Worm (Caenorhabditis elegans) whole organism, L3 larva: ENCODE measurements around the gene idpc-6.

Source experiments
- R02D3.7 ChIP-seq: fragments of 150-350 bp; optimal IDR thresholded peaks from 2 replicates; lab custom pipeline; 2014; ENCODE audit warnings: missing biosample characterization, missing genetic modification characterization
- aly-2 ChIP-seq: fragments of 150-350 bp; optimal IDR thresholded peaks from 2 replicates; lab custom pipeline; 2014; ENCODE audit warnings: missing biosample characterization, missing genetic modification characterization
- ama-1 ChIP-seq: fragments of 150-350 bp; optimal IDR thresholded peaks from 2 replicates; lab custom pipeline; 2018
- ceh-16 ChIP-seq: sonication (generic microtip); optimal IDR thresholded peaks from 2 replicates; lab custom pipeline; 2017; ENCODE audit warnings: missing biosample characterization, missing genetic modification characterization
- ceh-9 ChIP-seq: sonication (generic microtip); optimal IDR thresholded peaks from 2 replicates; lab custom pipeline; 2018; ENCODE audit warnings: missing biosample characterization, missing genetic modification characterization
- daf-12 ChIP-seq: fragments of 150-350 bp; optimal IDR thresholded peaks from 2 replicates; lab custom pipeline; 2014; ENCODE audit warnings: missing biosample characterization, missing genetic modification reagents, missing genetic modification characterization
- egl-5 ChIP-seq: fragments of 150-350 bp; optimal IDR thresholded peaks from 2 replicates; lab custom pipeline; 2017; ENCODE audit warnings: missing biosample characterization, missing genetic modification reagents, missing genetic modification characterization, inconsistent platforms
- elt-1 ChIP-seq: fragments of 150-350 bp; optimal IDR thresholded peaks from 2 replicates; lab custom pipeline; 2014; ENCODE audit warnings: missing biosample characterization, missing genetic modification characterization
- elt-2 ChIP-seq: sonication (generic microtip); optimal IDR thresholded peaks from 2 replicates; lab custom pipeline; 2016; ENCODE audit warnings: missing genetic modification reagents, mild to moderate bottlenecking, missing genetic modification characterization, missing compliant biosample characterization
- elt-3 ChIP-seq, 3 experiments: fragments of 150-350 bp in 1 of 3; sonication (generic microtip) in 2 of 3; optimal IDR thresholded peaks; 2 replicates in 2 of 3; 4 replicates in 1 of 3; lab custom pipeline; 2014 to 2017; ENCODE audit warnings: missing biosample characterization in 3 of 3, missing genetic modification characterization in 3 of 3
- eor-1 ChIP-seq, 2 experiments: fragments of 150-350 bp; optimal IDR thresholded peaks; 2 replicates each; lab custom pipeline; 2014 to 2018; ENCODE audit warnings: missing biosample characterization in 2 of 2, missing genetic modification characterization in 2 of 2
- fkh-2 ChIP-seq: fragments of 150-350 bp; optimal IDR thresholded peaks from 2 replicates; lab custom pipeline; 2014; ENCODE audit warnings: missing biosample characterization, missing genetic modification reagents, missing genetic modification characterization
- fos-1 ChIP-seq: fragments of 150-350 bp; optimal IDR thresholded peaks from 2 replicates; lab custom pipeline; 2014; ENCODE audit warnings: missing biosample characterization, missing genetic modification characterization
- hmg-11 ChIP-seq: sonication (generic microtip); optimal IDR thresholded peaks from 2 replicates; lab custom pipeline; 2016; ENCODE audit warnings: missing genetic modification characterization, missing compliant biosample characterization
- jun-1 ChIP-seq: fragments of 150-350 bp; optimal IDR thresholded peaks from 2 replicates; lab custom pipeline; 2014; ENCODE audit warnings: missing biosample characterization, missing genetic modification reagents, missing genetic modification characterization
- lin-15B ChIP-seq: fragments of 150-350 bp; optimal IDR thresholded peaks from 2 replicates; lab custom pipeline; 2014; ENCODE audit warnings: missing biosample characterization, missing genetic modification characterization
- lin-39 ChIP-seq: fragments of 150-350 bp; optimal IDR thresholded peaks from 2 replicates; lab custom pipeline; 2018; ENCODE audit warnings: missing biosample characterization, missing genetic modification reagents, missing genetic modification characterization
- lsy-12 ChIP-seq: sonication (generic microtip); optimal IDR thresholded peaks from 2 replicates; lab custom pipeline; 2016; ENCODE audit warnings: mild to moderate bottlenecking, missing genetic modification characterization, missing compliant biosample characterization
- mdl-1 ChIP-seq: fragments of 150-350 bp; optimal IDR thresholded peaks from 2 replicates; lab custom pipeline; 2014; ENCODE audit warnings: missing biosample characterization, missing genetic modification characterization
- nfya-1 ChIP-seq: sonication (generic microtip); optimal IDR thresholded peaks from 2 replicates; lab custom pipeline; 2017; ENCODE audit warnings: missing genetic modification characterization, mild to moderate bottlenecking, missing compliant biosample characterization, antibody characterized with exemption, moderate library complexity; ENCODE audit not compliant: insufficient read depth
- nhr-11 ChIP-seq: fragments of 150-350 bp; optimal IDR thresholded peaks from 2 replicates; lab custom pipeline; 2014; ENCODE audit warnings: missing biosample characterization, missing genetic modification characterization
- nhr-23 ChIP-seq: fragments of 150-350 bp; optimal IDR thresholded peaks from 2 replicates; lab custom pipeline; 2014; ENCODE audit warnings: missing biosample characterization, missing genetic modification reagents, missing genetic modification characterization
- nhr-237 ChIP-seq: fragments of 150-350 bp; optimal IDR thresholded peaks from 2 replicates; lab custom pipeline; 2014; ENCODE audit warnings: missing biosample characterization, missing genetic modification characterization
- nhr-25 ChIP-seq: sonication (generic microtip); optimal IDR thresholded peaks from 2 replicates; lab custom pipeline; 2017; ENCODE audit warnings: missing biosample characterization, missing genetic modification characterization
- nhr-43 ChIP-seq: sonication (generic microtip); optimal IDR thresholded peaks from 2 replicates; lab custom pipeline; 2016; ENCODE audit warnings: mild to moderate bottlenecking, missing genetic modification characterization, missing compliant biosample characterization; ENCODE audit not compliant: poor library complexity, severe bottlenecking
- nhr-67 ChIP-seq: fragments of 150-350 bp; optimal IDR thresholded peaks from 2 replicates; lab custom pipeline; 2014; ENCODE audit warnings: missing biosample characterization, missing genetic modification characterization
- nhr-76 ChIP-seq: fragments of 150-350 bp; sonication (generic microtip); optimal IDR thresholded peaks from 5 replicates; lab custom pipeline; 2014; ENCODE audit warnings: missing biosample characterization, missing genetic modification characterization
- pha-4 ChIP-seq: fragments of 150-350 bp; optimal IDR thresholded peaks from 2 replicates; lab custom pipeline; 2014; ENCODE audit warnings: missing biosample characterization, missing genetic modification reagents, missing genetic modification characterization
- sea-2 ChIP-seq: fragments of 150-350 bp; sonication (generic microtip); optimal IDR thresholded peaks from 4 replicates; lab custom pipeline; 2014; ENCODE audit warnings: missing biosample characterization, missing genetic modification reagents, missing genetic modification characterization
- skn-1 ChIP-seq: fragments of 150-350 bp; optimal IDR thresholded peaks from 2 replicates; lab custom pipeline; 2014; ENCODE audit warnings: missing biosample characterization, missing genetic modification characterization
- snpc-4 ChIP-seq: fragments of 150-350 bp; optimal IDR thresholded peaks from 2 replicates; lab custom pipeline; 2014; ENCODE audit warnings: missing biosample characterization, missing genetic modification characterization
- tbx-2 ChIP-seq: sonication (generic microtip); optimal IDR thresholded peaks from 2 replicates; lab custom pipeline; 2016; ENCODE audit warnings: mild to moderate bottlenecking, missing genetic modification characterization, missing compliant biosample characterization
- unc-62 ChIP-seq: fragments of 150-350 bp; sonication (generic microtip); optimal IDR thresholded peaks from 4 replicates; lab custom pipeline; 2014; ENCODE audit warnings: missing biosample characterization, missing genetic modification reagents, missing genetic modification characterization
- zag-1 ChIP-seq: fragments of 150-350 bp; optimal IDR thresholded peaks from 2 replicates; lab custom pipeline; 2014; ENCODE audit warnings: missing biosample characterization, missing genetic modification characterization
- ztf-11 ChIP-seq: fragments of 150-350 bp; optimal IDR thresholded peaks from 2 replicates; lab custom pipeline; 2014; ENCODE audit warnings: missing biosample characterization, missing genetic modification characterization
- ztf-4 ChIP-seq: fragments of 150-350 bp; optimal IDR thresholded peaks from 2 replicates; lab custom pipeline; 2014; ENCODE audit warnings: missing biosample characterization, missing genetic modification characterization

idpc-6 gene

DNA sequence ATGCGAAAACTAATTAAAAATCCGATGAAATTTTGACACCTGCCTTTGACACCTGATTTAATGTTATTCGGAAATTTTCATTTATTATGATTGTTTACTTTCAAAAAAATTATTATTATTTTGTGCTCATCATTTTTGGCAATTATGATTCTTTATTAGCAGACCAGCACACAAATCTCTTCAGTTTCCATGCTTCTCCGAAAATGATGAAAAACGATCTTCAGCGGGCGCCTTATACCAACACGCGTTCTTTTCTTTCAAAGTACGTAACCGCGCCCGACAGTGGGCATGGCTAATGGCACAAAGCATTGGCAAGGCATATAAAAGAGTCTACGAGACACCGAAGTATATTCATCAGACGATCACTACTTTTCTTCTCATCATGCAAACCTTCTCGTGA lies at the start of gene idpc-6:
Gene idpc-6, plus strand, starts transcription at position 301 of the 400 bp plus-strand sequence.
- TF ChIP-seq unc-62 (GFP tag; lab: Kevin White, UChicago) = no peak
- TF ChIP-seq R02D3.7 (tag; lab: Kevin White, UChicago) = no peak
- TF ChIP-seq ama-1 = no peak
- TF ChIP-seq ztf-4 (tag; lab: Kevin White, UChicago) = no peak
- TF ChIP-seq nhr-67 (tag; lab: Kevin White, UChicago) = no peak
- no peak for TF ChIP-seq eor-1 (tag; optimal IDR thresholded peaks at IDR 0.05; lab: Kevin White, UChicago)
- TF ChIP-seq lsy-12 (tag; lab: Kevin White, UChicago) = no peak
- no peak for TF ChIP-seq mdl-1 (tag; lab: Kevin White, UChicago)
- TF ChIP-seq elt-3 (tag; optimal IDR thresholded peaks at IDR 0.05; lab: Kevin White, UChicago) = no peak
- TF ChIP-seq daf-12 (tag; lab: Kevin White, UChicago) = no peak
- no peak for TF ChIP-seq elt-2 (tag; lab: Kevin White, UChicago)
- TF ChIP-seq aly-2 (tag; lab: Kevin White, UChicago) = no peak
- no peak for TF ChIP-seq fkh-2
- no peak for TF ChIP-seq egl-5
- TF ChIP-seq ceh-9 (tag; lab: Kevin White, UChicago) = no peak
- no peak for TF ChIP-seq lin-15B (tag; lab: Kevin White, UChicago)
- TF ChIP-seq ztf-11 (tag; lab: Kevin White, UChicago) = no peak
- TF ChIP-seq sea-2 (GFP tag; lab: Kevin White, UChicago) = no peak

DNA sequence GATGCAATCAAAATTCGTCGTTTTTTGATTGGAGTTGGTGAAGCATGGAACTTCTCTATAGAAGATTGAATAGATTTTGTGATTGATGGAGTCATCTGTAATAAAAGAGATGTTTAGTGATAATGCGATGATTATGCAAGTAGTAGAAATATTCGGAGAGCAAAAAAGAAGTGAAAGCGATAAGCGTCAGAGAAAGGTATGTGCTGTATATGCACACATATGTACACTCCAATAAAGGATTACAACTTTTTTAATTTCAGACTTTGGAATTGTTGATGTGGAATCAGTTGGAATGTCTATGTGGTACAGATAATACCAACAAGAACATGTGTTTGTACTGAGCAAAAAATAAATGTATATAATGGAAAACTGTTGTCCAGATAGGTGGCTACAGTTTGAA lies 49.8 kb upstream of the idpc-6 start, which contains the start of gene F25B3.5:
Gene F25B3.5, minus strand, starts transcription at position 101 of the 400 bp plus-strand sequence.
- TF ChIP-seq ztf-4 (tag; lab: Kevin White, UChicago) (no peak), nhr-67 (tag; lab: Kevin White, UChicago) (no peak), nhr-11 (tag; lab: Kevin White, UChicago) (no peak), lin-15B (tag; lab: Kevin White, UChicago) (no peak), jun-1 (tag; lab: Kevin White, UChicago) (no peak), nhr-237 (tag; lab: Kevin White, UChicago) (no peak), tbx-2 (tag; lab: Kevin White, UChicago) (no peak), daf-12 (tag; lab: Kevin White, UChicago) (no peak)
- TF ChIP-seq, all 47 proteins: peak for 0

DNA sequence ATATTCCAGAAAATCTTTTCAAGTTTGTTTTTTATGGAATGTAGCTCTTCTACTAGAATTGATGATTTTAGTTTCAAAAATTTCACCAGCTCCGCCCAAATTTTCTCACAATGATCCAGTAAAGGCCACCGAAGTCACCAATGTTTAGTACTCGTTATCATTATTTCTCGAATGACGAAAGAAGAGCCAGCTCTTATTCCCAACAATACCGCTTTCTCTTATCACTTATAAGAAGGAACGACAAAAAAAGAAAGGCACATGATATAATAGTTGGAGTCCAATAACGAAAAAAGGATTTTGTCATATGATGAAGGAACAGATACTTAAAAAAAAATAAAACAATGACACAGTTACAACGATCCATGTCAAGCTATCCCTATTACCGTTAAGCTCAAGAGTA lies 48.9 kb upstream of the idpc-6 start:
- no peak for TF ChIP-seq fos-1 (tag; lab: Kevin White, UChicago)
- peak; percentile 36 for TF ChIP-seq elt-2 (tag; lab: Kevin White, UChicago)
- TF ChIP-seq nhr-76 = no peak
- no peak for TF ChIP-seq lin-15B (tag; lab: Kevin White, UChicago)

DNA sequence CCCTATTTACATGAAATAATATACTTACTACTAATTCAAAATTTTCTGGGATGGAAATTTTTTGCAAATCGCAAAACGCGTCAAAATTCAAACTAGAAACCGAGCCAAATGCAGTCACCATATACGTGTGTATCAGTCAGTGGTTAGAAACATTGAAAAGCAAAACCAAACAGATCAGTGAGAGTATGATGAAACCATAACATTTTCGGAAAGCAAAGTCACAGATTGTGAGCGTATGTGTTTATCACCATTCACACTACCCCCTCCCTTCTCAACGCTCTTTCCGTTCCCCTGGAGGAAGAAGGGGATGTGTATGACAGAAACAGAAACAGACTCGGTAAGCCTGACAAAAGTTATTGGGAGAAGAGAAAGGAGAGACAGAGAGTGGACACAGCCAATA lies 48.3 kb upstream of the idpc-6 start:
- TF ChIP-seq hmg-11 (tag; lab: Kevin White, UChicago) (no peak), egl-5 (no peak), aly-2 (tag; lab: Kevin White, UChicago) (no peak), lin-39 (tag; lab: Kevin White, UChicago) (no peak), R02D3.7 (tag; lab: Kevin White, UChicago) (no peak), fos-1 (tag; lab: Kevin White, UChicago) (no peak), elt-1 (no peak), elt-2 (tag; lab: Kevin White, UChicago) (no peak)

DNA sequence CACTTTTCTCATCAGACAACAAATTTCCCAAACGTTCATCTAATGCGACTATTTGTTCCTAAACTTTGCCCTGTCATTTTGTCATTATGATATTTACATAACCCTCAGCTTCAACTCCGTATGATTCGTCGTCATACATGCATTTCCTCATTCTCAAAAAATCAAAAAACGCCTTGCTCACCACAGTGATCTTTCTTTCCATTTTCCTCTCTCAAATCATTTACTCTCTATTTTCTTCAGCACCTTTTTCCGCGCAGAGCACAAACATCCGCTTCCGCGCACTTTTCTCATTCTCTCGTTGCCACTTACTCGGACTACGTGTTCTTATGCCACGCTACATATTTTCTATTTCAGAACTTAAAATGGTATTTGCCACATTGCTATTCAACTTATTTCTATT lies 43.0 kb upstream of the idpc-6 start, which contains the start of gene F25B3.2:
Gene F25B3.2, plus strand, starts transcription at position 301 of the 400 bp plus-strand sequence.
- TF ChIP-seq ztf-11 (tag; lab: Kevin White, UChicago) (no peak), nhr-25 (no peak), nfya-1 (tag; lab: Kevin White, UChicago) (no peak), skn-1 (tag; lab: Kevin White, UChicago) (no peak), R02D3.7 (tag; lab: Kevin White, UChicago) (no peak)

DNA sequence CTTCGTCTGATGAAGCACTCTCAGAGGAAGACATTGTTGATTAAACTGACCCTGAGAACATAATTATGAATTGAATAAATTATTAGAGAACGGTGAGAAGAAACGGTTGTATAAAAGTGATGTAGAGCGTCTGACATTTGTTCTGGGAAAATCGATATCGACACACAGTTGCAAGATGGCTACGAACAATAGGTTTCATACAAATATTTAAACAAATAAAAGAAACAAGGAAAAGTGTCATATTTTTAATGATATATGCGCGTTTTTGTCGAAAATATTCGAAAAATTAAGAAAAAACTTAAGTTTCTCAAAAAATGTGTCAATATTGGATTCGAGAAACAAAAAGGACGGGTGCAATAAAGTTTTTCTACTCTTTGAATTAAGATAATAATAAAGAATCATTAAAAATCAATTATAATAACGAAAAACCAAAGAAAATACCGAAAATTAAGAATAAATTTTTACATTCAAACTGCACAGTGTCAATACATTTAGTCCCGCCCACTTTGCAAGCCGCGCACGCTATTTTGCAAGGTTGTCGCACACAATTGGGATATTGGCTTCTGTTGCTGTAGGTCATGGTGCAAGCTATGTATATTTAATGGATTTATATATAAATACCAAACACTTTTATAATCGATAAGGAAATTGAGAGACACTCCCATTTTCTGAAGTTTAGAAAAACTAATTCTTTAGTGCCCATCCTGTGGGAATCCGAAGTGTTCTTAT lies 37.2 kb upstream of the idpc-6 start, which contains the start of gene rtfo-1:
Gene rtfo-1, minus strand, starts transcription at position 51 of the 729 bp plus-strand sequence.
- TF ChIP-seq elt-2 (tag; lab: Kevin White, UChicago) (peak; percentile 4), pha-4 (tag; lab: Kevin White, UChicago) (peak; percentile 60), hmg-11 (tag; lab: Kevin White, UChicago) (peak; percentile 62), nhr-11 (tag; lab: Kevin White, UChicago) (no peak), skn-1 (tag; lab: Kevin White, UChicago) (no peak), nhr-43 (tag; lab: Kevin White, UChicago) (peak; percentile 45), nhr-23 (tag; lab: Kevin White, UChicago) (peak; percentile 35), nhr-25 (peak; percentile 18), ceh-16 (tag; lab: Kevin White, UChicago) (no peak), ceh-9 (tag; lab: Kevin White, UChicago) (no peak), snpc-4 (tag; lab: Kevin White, UChicago) (peak; percentile 4), egl-5 (no peak), tbx-2 (tag; lab: Kevin White, UChicago) (no peak), zag-1 (tag; lab: Kevin White, UChicago) (no peak), nhr-76 (no peak)
